Fruit fly (Drosophila melanogaster) whole organism, embryonic: ENCODE results near the gene Tmhs.
A peak's percentile ranks its signal among the peaks of the same experiment; 100 is the strongest.

ENCODE experiments used
- ATbp ChIP-seq: fragments of 200-800 bp; sonication (Bioruptor generic); optimal IDR thresholded peaks from 2 replicates; lab custom pipeline; 2017; ENCODE audit warnings: missing biosample characterization, mild to moderate bottlenecking, missing genetic modification characterization, missing genetic modification reagents
- C15 ChIP-seq: fragments of 200-800 bp; sonication (Bioruptor generic); IDR thresholded peaks from 3 replicates; pipeline ENCODE4 v1.3.6; 2022; ENCODE audit warnings: missing biosample characterization, missing genetic modification characterization
- CG10147 ChIP-seq: fragments of 200-800 bp; sonication (Bioruptor generic); optimal IDR thresholded peaks from 2 replicates; lab custom pipeline; 2019; ENCODE audit warnings: missing biosample characterization, mild to moderate bottlenecking, missing genetic modification characterization, moderate library complexity
- CG11695 ChIP-seq: fragments of 200-800 bp; sonication (Bioruptor generic); IDR thresholded peaks from 3 replicates; pipeline ENCODE4 v1.3.6; 2022; ENCODE audit warnings: missing biosample characterization, missing genetic modification characterization
- CG12659 ChIP-seq: fragments of 200-800 bp; sonication (Bioruptor generic); optimal IDR thresholded peaks from 3 replicates; lab custom pipeline; 2017; ENCODE audit warnings: mild to moderate bottlenecking, missing biosample characterization, missing genetic modification reagents, missing genetic modification characterization
- CG15269 ChIP-seq: fragments of 200-800 bp; sonication (Bioruptor generic); optimal IDR thresholded peaks from 2 replicates; lab custom pipeline; 2018; ENCODE audit warnings: missing biosample characterization, mild to moderate bottlenecking, missing genetic modification characterization, moderate library complexity
- CG17912 ChIP-seq: fragments of 200-800 bp; sonication (Bioruptor generic); optimal IDR thresholded peaks from 2 replicates; lab custom pipeline; 2018; ENCODE audit warnings: missing biosample characterization, mild to moderate bottlenecking, missing genetic modification characterization
- CG2120 ChIP-seq: fragments of 200-800 bp; sonication (Bioruptor generic); optimal IDR thresholded peaks from 3 replicates; lab custom pipeline; 2016; ENCODE audit warnings: missing biosample characterization, missing genetic modification characterization
- CG2712 ChIP-seq: fragments of 200-800 bp; optimal IDR thresholded peaks from 3 replicates; lab custom pipeline; 2019; ENCODE audit warnings: missing biosample characterization, mild to moderate bottlenecking, missing genetic modification characterization, moderate library complexity
- CG3163 ChIP-seq: fragments of 200-800 bp; sonication (Bioruptor generic); optimal IDR thresholded peaks from 3 replicates; lab custom pipeline; 2016; ENCODE audit warnings: missing biosample characterization, missing genetic modification characterization
- CG3281 ChIP-seq: fragments of 200-800 bp; sonication (Bioruptor generic); optimal IDR thresholded peaks from 3 replicates; lab custom pipeline; 2017; ENCODE audit warnings: missing biosample characterization, mild to moderate bottlenecking, missing genetic modification characterization
- CG34422 ChIP-seq: fragments of 200-800 bp; sonication (Bioruptor generic); IDR thresholded peaks from 3 replicates; pipeline ENCODE4 v1.3.6; 2022; ENCODE audit warnings: missing biosample characterization, missing genetic modification characterization
- CG6854 ChIP-seq: fragments of 200-800 bp; sonication (Bioruptor generic); optimal IDR thresholded peaks from 3 replicates; lab custom pipeline; 2017; ENCODE audit warnings: missing biosample characterization, mild to moderate bottlenecking, missing genetic modification characterization
- CG8388 ChIP-seq: fragments of 200-800 bp; sonication (Bioruptor generic); optimal IDR thresholded peaks from 2 replicates; lab custom pipeline; 2019; ENCODE audit warnings: missing biosample characterization, mild to moderate bottlenecking, missing genetic modification characterization, moderate library complexity
- CG8765 ChIP-seq: fragments of 200-800 bp; sonication (Bioruptor generic); IDR thresholded peaks from 2 replicates; pipeline ENCODE4 v1.3.6; 2022; ENCODE audit warnings: missing biosample characterization, missing genetic modification characterization
- Chrac-16 ChIP-seq: fragments of 200-800 bp; sonication (Bioruptor generic); optimal IDR thresholded peaks from 3 replicates; lab custom pipeline; 2016; ENCODE audit warnings: missing biosample characterization, missing genetic modification characterization
- Dfd ChIP-seq, 2 experiments: fragments of >200 bp; optimal IDR thresholded peaks; 2 replicates each; lab custom pipeline; 2017; ENCODE audit warnings: missing biosample characterization in 2 of 2, missing genetic modification characterization in 2 of 2
- E2f1 ChIP-seq: fragments of 200-800 bp; sonication (Bioruptor generic); IDR thresholded peaks from 2 replicates; pipeline ENCODE4 v1.3.6; 2022; ENCODE audit warnings: missing biosample characterization, missing genetic modification characterization
- Hand ChIP-seq: fragments of 200-800 bp; sonication (Bioruptor generic); optimal IDR thresholded peaks from 2 replicates; lab custom pipeline; 2017; ENCODE audit warnings: mild to moderate bottlenecking, missing biosample characterization, missing genetic modification reagents, missing genetic modification characterization
- Mes4 ChIP-seq: fragments of 200-800 bp; sonication (Bioruptor generic); optimal IDR thresholded peaks from 2 replicates; lab custom pipeline; 2016; ENCODE audit warnings: missing biosample characterization, missing genetic modification characterization
- Nf-YA ChIP-seq: fragments of 200-800 bp; sonication (Bioruptor generic); IDR thresholded peaks from 2 replicates; pipeline ENCODE4 v1.3.6; 2022; ENCODE audit warnings: missing biosample characterization, missing genetic modification characterization
- Pdp1 ChIP-seq, 2 experiments: fragments of 200-800 bp; sonication (Bioruptor generic); optimal IDR thresholded peaks; 3 replicates each; lab custom pipeline; 2016; ENCODE audit warnings: missing biosample characterization in 2 of 2, missing genetic modification characterization in 2 of 2, mild to moderate bottlenecking in 1 of 2, moderate library complexity in 1 of 2
- Ptx1 ChIP-seq: fragments of 200-800 bp; sonication (Bioruptor generic); IDR thresholded peaks from 2 replicates; pipeline ENCODE4 v1.3.6; 2022; ENCODE audit warnings: missing biosample characterization, missing genetic modification characterization
- Sox100B ChIP-seq: fragments of 200-800 bp; sonication (Bioruptor generic); optimal IDR thresholded peaks from 3 replicates; lab custom pipeline; 2018; ENCODE audit warnings: missing biosample characterization, mild to moderate bottlenecking, missing genetic modification characterization
- ap ChIP-seq: fragments of 200-800 bp; sonication (Bioruptor generic); IDR thresholded peaks from 2 replicates; pipeline ENCODE4 v1.3.6; 2022; ENCODE audit warnings: missing biosample characterization, missing genetic modification characterization
- ato ChIP-seq: fragments of 200-800 bp; sonication (Bioruptor generic); IDR thresholded peaks from 2 replicates; pipeline ENCODE4 v1.3.6; 2022; ENCODE audit warnings: missing biosample characterization, missing genetic modification characterization; ENCODE audit not compliant: partially characterized antibody
- br ChIP-seq: fragments of >200 bp; optimal IDR thresholded peaks from 2 replicates; lab custom pipeline; 2017
- btn ChIP-seq: fragments of 200-800 bp; sonication (Bioruptor generic); optimal IDR thresholded peaks from 2 replicates; lab custom pipeline; 2016; ENCODE audit warnings: missing biosample characterization, missing genetic modification characterization
- chm ChIP-seq: fragments of 200-800 bp; sonication (Bioruptor generic); IDR thresholded peaks from 2 replicates; pipeline ENCODE4 v1.3.6; 2022; ENCODE audit warnings: missing biosample characterization, missing genetic modification characterization
- corto ChIP-seq: fragments of 200-800 bp; sonication (Bioruptor generic); optimal IDR thresholded peaks from 2 replicates; lab custom pipeline; 2016; ENCODE audit warnings: missing biosample characterization, mild to moderate bottlenecking, missing genetic modification characterization, moderate library complexity
- da ChIP-seq: fragments of 200-800 bp; sonication (Bioruptor generic); optimal IDR thresholded peaks from 2 replicates; lab custom pipeline; 2016; ENCODE audit warnings: missing biosample characterization, missing genetic modification characterization
- dati ChIP-seq: fragments of 200-800 bp; sonication (Bioruptor generic); IDR thresholded peaks from 2 replicates; pipeline ENCODE4 v1.3.6; 2022; ENCODE audit warnings: missing biosample characterization, missing genetic modification characterization
- dpn ChIP-seq, 2 experiments: fragments of 200-800 bp; sonication (Bioruptor generic); optimal IDR thresholded peaks; 3 replicates each; lab custom pipeline; 2016; ENCODE audit warnings: missing biosample characterization in 2 of 2, missing genetic modification characterization in 2 of 2
- eyg ChIP-seq: fragments of 200-800 bp; sonication (Bioruptor generic); optimal IDR thresholded peaks from 3 replicates; lab custom pipeline; 2016; ENCODE audit warnings: missing biosample characterization, missing genetic modification characterization
- fd3F ChIP-seq: fragments of 200-800 bp; sonication (Bioruptor generic); optimal IDR thresholded peaks from 2 replicates; lab custom pipeline; 2018; ENCODE audit warnings: missing biosample characterization, mild to moderate bottlenecking, missing genetic modification characterization, moderate library complexity
- fd64A ChIP-seq: fragments of 200-800 bp; sonication (Bioruptor generic); optimal IDR thresholded peaks from 3 replicates; lab custom pipeline; 2018; ENCODE audit warnings: missing biosample characterization, mild to moderate bottlenecking, missing genetic modification characterization
- gsb ChIP-seq: fragments of 200-800 bp; sonication (Bioruptor generic); IDR thresholded peaks from 2 replicates; pipeline ENCODE4 v1.3.6; 2022; ENCODE audit warnings: missing biosample characterization, missing genetic modification characterization
- hkb ChIP-seq, 2 experiments: fragments of 200-800 bp in 1 of 2; fragments of >200 bp in 1 of 2; sonication (Bioruptor generic) in 1 of 2; IDR thresholded peaks in 1 of 2; optimal IDR thresholded peaks in 1 of 2; 2 replicates each; pipeline versions ENCODE4 v1.3.6 to Lab custom; 2017 to 2022; ENCODE audit warnings: missing biosample characterization in 1 of 2, missing genetic modification characterization in 1 of 2
- inv ChIP-seq: fragments of 200-800 bp; sonication (Bioruptor generic); IDR thresholded peaks from 2 replicates; pipeline ENCODE4 v1.3.6; 2022; ENCODE audit warnings: missing biosample characterization, missing genetic modification characterization; ENCODE audit not compliant: partially characterized antibody
- kah ChIP-seq: fragments of 200-800 bp; sonication (Bioruptor generic); optimal IDR thresholded peaks from 2 replicates; lab custom pipeline; 2018; ENCODE audit warnings: missing biosample characterization, mild to moderate bottlenecking, missing genetic modification characterization
- knrl ChIP-seq: fragments of 200-800 bp; sonication (Bioruptor generic); IDR thresholded peaks from 3 replicates; pipeline ENCODE4 v1.3.6; 2022; ENCODE audit warnings: missing biosample characterization, missing genetic modification characterization; ENCODE audit not compliant: partially characterized antibody
- oc ChIP-seq: fragments of 200-800 bp; sonication (Bioruptor generic); optimal IDR thresholded peaks from 2 replicates; lab custom pipeline; 2018; ENCODE audit warnings: missing biosample characterization, mild to moderate bottlenecking, missing genetic modification characterization, moderate library complexity
- onecut ChIP-seq: fragments of 200-800 bp; sonication (Bioruptor generic); IDR thresholded peaks from 2 replicates; pipeline ENCODE4 v1.3.6; 2022; ENCODE audit warnings: missing biosample characterization, missing genetic modification characterization
- prd ChIP-seq, 3 experiments: fragments of >200 bp in 2 of 3; fragments of 200-800 bp in 1 of 3; sonication (Bioruptor generic) in 1 of 3; optimal IDR thresholded peaks in 2 of 3; IDR thresholded peaks in 1 of 3; 2 replicates in 2 of 3; 3 replicates in 1 of 3; pipeline versions ENCODE4 v1.3.6 to Lab custom; 2017 to 2022; ENCODE audit warnings: missing biosample characterization in 1 of 3, missing genetic modification characterization in 1 of 3
- salm ChIP-seq: fragments of 200-800 bp; sonication (Bioruptor generic); optimal IDR thresholded peaks from 2 replicates; lab custom pipeline; 2018; ENCODE audit warnings: missing biosample characterization, mild to moderate bottlenecking, missing genetic modification characterization
- shn ChIP-seq: fragments of 200-800 bp; sonication (Bioruptor generic); optimal IDR thresholded peaks from 3 replicates; lab custom pipeline; 2016; ENCODE audit warnings: missing biosample characterization, missing genetic modification characterization
- sr ChIP-seq: fragments of 200-800 bp; sonication (Bioruptor generic); IDR thresholded peaks from 3 replicates; pipeline ENCODE4 v1.3.6; 2022; ENCODE audit warnings: missing biosample characterization, missing genetic modification characterization
- toy ChIP-seq: fragments of 200-800 bp; sonication (Bioruptor generic); IDR thresholded peaks from 2 replicates; pipeline ENCODE4 v1.3.6; 2022; ENCODE audit warnings: missing biosample characterization, missing genetic modification characterization
- tx ChIP-seq: fragments of 200-800 bp; sonication (Bioruptor generic); optimal IDR thresholded peaks from 2 replicates; lab custom pipeline; 2016; ENCODE audit warnings: missing biosample characterization, missing genetic modification characterization
- zen ChIP-seq: fragments of 200-800 bp; sonication (Bioruptor generic); optimal IDR thresholded peaks from 3 replicates; lab custom pipeline; 2018; ENCODE audit warnings: missing biosample characterization, mild to moderate bottlenecking, missing genetic modification characterization, moderate library complexity

Tmhs gene

dm6 chr3L:1940843-1941418 lies 55.5 kb downstream of the Tmhs start, which contains the start of gene Mfap1 (continued):
- TF ChIP-seq hkb (optimal IDR thresholded peaks at IDR 0.05; lab: Kevin White, UChicago) (no peak), hkb (GFP tag; IDR thresholded peaks at IDR 0.05; lab: Robert Waterston, UW) (no peak), CG3281 (no peak), CG12659 (GFP tag; lab: Kevin White, UChicago) (peak; percentile 18), Dfd (GFP tag; optimal IDR thresholded peaks at IDR 0.05; lab: Kevin White, UChicago) (no peak), zen (no peak), CG8765 (GFP tag; lab: Robert Waterston, UW) (no peak), CG34422 (GFP tag; lab: Robert Waterston, UW) (no peak), dpn (GFP tag; optimal IDR thresholded peaks at IDR 0.05; lab: Kevin White, UChicago) (no peak), CG10147 (GFP tag; lab: Kevin White, UChicago) (no peak), Chrac-16 (GFP tag; lab: Kevin White, UChicago) (no peak), prd (optimal IDR thresholded peaks at IDR 0.05; lab: Kevin White, UChicago) (no peak), prd (GFP tag; IDR thresholded peaks at IDR 0.05; lab: Robert Waterston, UW) (no peak), CG11695 (GFP tag; lab: Robert Waterston, UW) (no peak), Nf-YA (GFP tag; lab: Robert Waterston, UW) (no peak), CG3163 (GFP tag; lab: Kevin White, UChicago) (no peak), shn (no peak), chm (GFP tag; lab: Robert Waterston, UW) (no peak), dati (no peak), oc (tag; lab: Kevin White, UChicago) (no peak), CG2120 (GFP tag; lab: Kevin White, UChicago) (peak; percentile 6), gsb (GFP tag; lab: Robert Waterston, UW) (no peak), ato (GFP tag; lab: Robert Waterston, UW) (0 out of 2 replicates have a peak, but pooled peaks have one; percentile 15), Pdp1 (GFP tag; optimal IDR thresholded peaks at IDR 0.05; lab: Kevin White, UChicago) (no peak), corto (GFP tag; lab: Kevin White, UChicago) (no peak), onecut (GFP tag; lab: Robert Waterston, UW) (peak; percentile 99), Mes4 (no peak), eyg (GFP tag; lab: Kevin White, UChicago) (no peak), CG8388 (GFP tag; lab: Kevin White, UChicago) (no peak), inv (peak; percentile 66; the same call in 1 of the 2 replicates), sr (GFP tag; lab: Robert Waterston, UW) (no peak), da (GFP tag; lab: Kevin White, UChicago) (no peak), toy (no peak), kah (GFP tag; lab: Kevin White, UChicago) (no peak), CG6854 (no peak), E2f1 (no peak), Ptx1 (GFP tag; lab: Robert Waterston, UW) (no peak; the same call in 1 of the 2 replicates), ATbp (GFP tag; lab: Kevin White, UChicago) (no peak), btn (GFP tag; lab: Kevin White, UChicago) (no peak), Hand (GFP tag; lab: Kevin White, UChicago) (no peak), ap (GFP tag; lab: Robert Waterston, UW) (no peak), CG2712 (no peak), fd3F (GFP tag; lab: Kevin White, UChicago) (no peak), knrl (GFP tag; lab: Robert Waterston, UW) (peak; percentile 72), salm (tag; lab: Kevin White, UChicago) (no peak), fd64A (GFP tag; lab: Kevin White, UChicago) (no peak), tx (GFP tag; lab: Kevin White, UChicago) (no peak), Sox100B (GFP tag; lab: Kevin White, UChicago) (no peak), br (lab: Kevin White, UChicago) (no peak), CG17912 (no peak), C15 (no peak), CG15269 (no peak)
